Fruit fly (Drosophila melanogaster): ENCODE data around the gene CG43062.

CG43062 gene

dm6 chr3R:11750294-11750432, at the start of gene CG43062:
Gene CG43062 (plus strand): TSS chr3R:11750333.
- no peak for TF ChIP-seq noc (tag; optimal IDR thresholded peaks at IDR 0.05)

dm6 chr3R:11703730-11704129, 46.4 kb upstream of the CG43062 start, which contains the start of gene I-t:
Gene I-t (plus strand): TSS chr3R:11704030.
- TF ChIP-seq noc (tag; optimal IDR thresholded peaks at IDR 0.05): no peak

dm6 chr3R:11711376-11711775, 38.8 kb upstream of the CG43062 start, which contains the start of gene CG14720:
Gene CG14720 (plus strand): TSS chr3R:11711676.
- TF ChIP-seq noc (tag; optimal IDR thresholded peaks at IDR 0.05): no peak

- TF ChIP-seq noc (tag; optimal IDR thresholded peaks at IDR 0.05): no peak
Measured at dm6 chr3R:11721593-11721992, 28.5 kb upstream of the CG43062 start, which contains the start of gene CG12594. Gene CG12594 (plus strand): TSS chr3R:11721734.

dm6 chr3R:11735337-11735736, 14.8 kb upstream of the CG43062 start, which contains the start of gene CG14721:
Gene CG14721 (plus strand): TSS chr3R:11735447.
- no peak for TF ChIP-seq noc (tag; optimal IDR thresholded peaks at IDR 0.05)

- no peak for TF ChIP-seq noc (tag; optimal IDR thresholded peaks at IDR 0.05)
Measured at dm6 chr3R:11741730-11742203, 8.4 kb upstream of the CG43062 start, which contains the start of the genes Blm and CG14722. Gene Blm (minus strand): TSS chr3R:11741783. Gene CG14722 (plus strand): TSS chr3R:11741890.

dm6 chr3R:11749297-11750293, 538 bp upstream of the CG43062 start, which contains the start of gene CG6923:
Gene CG6923 (minus strand): TSS chr3R:11750029.
- no peak for TF ChIP-seq noc (tag; optimal IDR thresholded peaks at IDR 0.05)

dm6 chr3R:11751756-11752155, 1.6 kb downstream of the CG43062 start:
- no peak for TF ChIP-seq noc (tag; optimal IDR thresholded peaks at IDR 0.05)

dm6 chr3R:11756762-11757161, 6.6 kb downstream of the CG43062 start:
- TF ChIP-seq noc (tag; optimal IDR thresholded peaks at IDR 0.05): no peak

dm6 chr3R:11757197-11757856, 7.2 kb downstream of the CG43062 start:
- no peak for TF ChIP-seq noc (tag; optimal IDR thresholded peaks at IDR 0.05)

dm6 chr3R:11758160-11758506, 8.0 kb downstream of the CG43062 start:
- no peak for TF ChIP-seq noc (tag; optimal IDR thresholded peaks at IDR 0.05)

dm6 chr3R:11758507-11759184, 8.5 kb downstream of the CG43062 start:
- peak; percentile 40 for TF ChIP-seq noc (tag; optimal IDR thresholded peaks at IDR 0.05)

- no peak for TF ChIP-seq noc (tag; optimal IDR thresholded peaks at IDR 0.05)
Measured at dm6 chr3R:11759185-11759731, 9.1 kb downstream of the CG43062 start.

- no peak for TF ChIP-seq noc (tag; optimal IDR thresholded peaks at IDR 0.05)
Measured at dm6 chr3R:11759971-11760370, 9.8 kb downstream of the CG43062 start.

dm6 chr3R:11760669-11761387, 10.7 kb downstream of the CG43062 start:
- TF ChIP-seq noc (tag; optimal IDR thresholded peaks at IDR 0.05): peak; percentile 99

All from whole organism, larva.